Fruit fly (Drosophila melanogaster) whole organism, embryonic: ENCODE data around the gene CG15629.

ENCODE experiments used
- Ada2b ChIP-seq: fragments of 200-800 bp; sonication (Bioruptor generic); IDR thresholded peaks from 2 replicates; pipeline ENCODE4 v1.3.6; 2022; ENCODE audit warnings: missing biosample characterization, missing genetic modification characterization
- C15 ChIP-seq: fragments of 200-800 bp; sonication (Bioruptor generic); IDR thresholded peaks from 3 replicates; pipeline ENCODE4 v1.3.6; 2022; ENCODE audit warnings: missing biosample characterization, missing genetic modification characterization
- CG10147 ChIP-seq: fragments of 200-800 bp; sonication (Bioruptor generic); optimal IDR thresholded peaks from 2 replicates; lab custom pipeline; 2019; ENCODE audit warnings: missing biosample characterization, mild to moderate bottlenecking, missing genetic modification characterization, moderate library complexity
- CG10654 ChIP-seq: fragments of 200-800 bp; sonication (Bioruptor generic); optimal IDR thresholded peaks from 2 replicates; lab custom pipeline; 2016; ENCODE audit warnings: missing biosample characterization, missing genetic modification characterization
- CG10979 ChIP-seq: fragments of 200-800 bp; sonication (Bioruptor generic); optimal IDR thresholded peaks from 2 replicates; lab custom pipeline; 2018; ENCODE audit warnings: missing biosample characterization, mild to moderate bottlenecking, missing genetic modification characterization, moderate library complexity
- CG11085 ChIP-seq: fragments of 200-800 bp; sonication (Bioruptor generic); IDR thresholded peaks from 2 replicates; pipeline ENCODE4 v1.3.6; 2022; ENCODE audit warnings: missing biosample characterization, missing genetic modification characterization
- CG11093 ChIP-seq: fragments of 200-800 bp; sonication (Bioruptor generic); IDR thresholded peaks from 3 replicates; pipeline ENCODE4 v1.3.6; 2022; ENCODE audit warnings: missing biosample characterization, missing genetic modification characterization
- CG11398 ChIP-seq: fragments of 200-800 bp; sonication (Bioruptor generic); optimal IDR thresholded peaks from 2 replicates; lab custom pipeline; 2016; ENCODE audit warnings: missing biosample characterization, missing genetic modification characterization
- CG11560 ChIP-seq: fragments of 200-800 bp; sonication (Bioruptor generic); IDR thresholded peaks from 3 replicates; pipeline ENCODE4 v1.3.6; 2022; ENCODE audit warnings: missing biosample characterization, missing genetic modification characterization
- CG13287 ChIP-seq: fragments of 200-800 bp; sonication (Bioruptor generic); IDR thresholded peaks from 2 replicates; pipeline ENCODE4 v1.3.6; 2022; ENCODE audit warnings: missing biosample characterization, missing genetic modification characterization; ENCODE audit not compliant: partially characterized antibody
- CG14965 ChIP-seq: fragments of 200-800 bp; sonication (Bioruptor generic); optimal IDR thresholded peaks from 2 replicates; lab custom pipeline; 2016; ENCODE audit warnings: missing biosample characterization, missing genetic modification characterization, borderline replicate concordance
- CG1792 ChIP-seq: fragments of 200-800 bp; sonication (Bioruptor generic); optimal IDR thresholded peaks from 2 replicates; lab custom pipeline; 2016; ENCODE audit warnings: missing biosample characterization, missing genetic modification characterization
- CG18764 ChIP-seq: fragments of 200-800 bp; sonication (Bioruptor generic); optimal IDR thresholded peaks from 3 replicates; lab custom pipeline; 2016; ENCODE audit warnings: missing biosample characterization, missing genetic modification characterization
- CG2202 ChIP-seq: fragments of 200-800 bp; sonication (Bioruptor generic); optimal IDR thresholded peaks from 2 replicates; lab custom pipeline; 2018; ENCODE audit warnings: missing biosample characterization, mild to moderate bottlenecking, missing genetic modification characterization
- CG30403 ChIP-seq: fragments of 200-800 bp; sonication (Bioruptor generic); optimal IDR thresholded peaks from 3 replicates; lab custom pipeline; 2016; ENCODE audit warnings: missing biosample characterization, missing genetic modification characterization
- CG30431 ChIP-seq: fragments of 200-800 bp; sonication (Bioruptor generic); optimal IDR thresholded peaks from 2 replicates; lab custom pipeline; 2017; ENCODE audit warnings: missing biosample characterization, missing genetic modification characterization
- CG34422 ChIP-seq: fragments of 200-800 bp; sonication (Bioruptor generic); IDR thresholded peaks from 3 replicates; pipeline ENCODE4 v1.3.6; 2022; ENCODE audit warnings: missing biosample characterization, missing genetic modification characterization
- CG4404 ChIP-seq: fragments of 200-800 bp; sonication (Bioruptor generic); IDR thresholded peaks from 2 replicates; pipeline ENCODE4 v1.3.6; 2022; ENCODE audit warnings: missing biosample characterization, missing genetic modification characterization
- CG6272 ChIP-seq: fragments of 200-800 bp; sonication (Bioruptor generic); IDR thresholded peaks from 2 replicates; pipeline ENCODE4 v1.3.6; 2022; ENCODE audit warnings: missing biosample characterization, missing genetic modification characterization
- CG6683 ChIP-seq: fragments of 200-800 bp; sonication (Bioruptor generic); optimal IDR thresholded peaks from 2 replicates; lab custom pipeline; 2017; ENCODE audit warnings: missing biosample characterization, mild to moderate bottlenecking, missing genetic modification characterization, missing genetic modification reagents
- CG9876 ChIP-seq: fragments of 200-800 bp; sonication (Bioruptor generic); optimal IDR thresholded peaks from 2 replicates; lab custom pipeline; 2016; ENCODE audit warnings: missing biosample characterization, missing genetic modification characterization
- Dad ChIP-seq: fragments of 200-800 bp; sonication (Bioruptor generic); optimal IDR thresholded peaks from 3 replicates; lab custom pipeline; 2016; ENCODE audit warnings: missing biosample characterization, missing genetic modification characterization
- Dll ChIP-seq: fragments of 200-800 bp; sonication (Bioruptor generic); IDR thresholded peaks from 4 replicates; pipeline ENCODE4 v1.3.6; 2022; ENCODE audit warnings: missing biosample characterization, missing genetic modification characterization; ENCODE audit not compliant: partially characterized antibody
- Dp ChIP-seq: fragments of 200-800 bp; sonication (Bioruptor generic); optimal IDR thresholded peaks from 2 replicates; lab custom pipeline; 2018; ENCODE audit warnings: missing biosample characterization, mild to moderate bottlenecking, missing genetic modification characterization, moderate library complexity
- Elba2 ChIP-seq: fragments of 200-800 bp; sonication (Bioruptor generic); optimal IDR thresholded peaks from 3 replicates; lab custom pipeline; 2016; ENCODE audit warnings: missing biosample characterization, missing genetic modification characterization
- Ets97D ChIP-seq: fragments of 200-800 bp; sonication (Bioruptor generic); optimal IDR thresholded peaks from 3 replicates; lab custom pipeline; 2016; ENCODE audit warnings: missing biosample characterization, missing genetic modification characterization
- HLH3B ChIP-seq: fragments of 200-800 bp; sonication (Bioruptor generic); IDR thresholded peaks from 2 replicates; pipeline ENCODE4 v1.3.6; 2022; ENCODE audit warnings: missing biosample characterization, missing genetic modification characterization
- Nf-YB ChIP-seq: fragments of 200-800 bp; sonication (Bioruptor generic); optimal IDR thresholded peaks from 3 replicates; lab custom pipeline; 2019; ENCODE audit warnings: missing biosample characterization, mild to moderate bottlenecking, missing genetic modification characterization, moderate library complexity
- Poxn ChIP-seq: fragments of 200-800 bp; sonication (Bioruptor generic); IDR thresholded peaks from 2 replicates; pipeline ENCODE4 v1.3.6; 2022; ENCODE audit warnings: missing biosample characterization, missing genetic modification characterization
- Rfx ChIP-seq: fragments of 200-800 bp; sonication (Bioruptor generic); IDR thresholded peaks from 2 replicates; pipeline ENCODE4 v1.3.6; 2022; ENCODE audit warnings: missing biosample characterization, missing genetic modification characterization
- Rx ChIP-seq: fragments of 200-800 bp; sonication (Bioruptor generic); IDR thresholded peaks from 2 replicates; pipeline ENCODE4 v1.3.6; 2022; ENCODE audit warnings: missing biosample characterization, missing genetic modification characterization
- Ssrp ChIP-seq: fragments of 200-800 bp; sonication (Bioruptor generic); optimal IDR thresholded peaks from 2 replicates; lab custom pipeline; 2018; ENCODE audit warnings: missing biosample characterization, mild to moderate bottlenecking, missing genetic modification characterization, moderate library complexity
- Tbp ChIP-seq: fragments of >200 bp; optimal IDR thresholded peaks from 2 replicates; lab custom pipeline; 2018; ENCODE audit warnings: missing biosample characterization, missing genetic modification characterization
- YL-1 ChIP-seq: fragments of 200-800 bp; sonication (Bioruptor generic); optimal IDR thresholded peaks from 3 replicates; lab custom pipeline; 2017; ENCODE audit warnings: missing biosample characterization, mild to moderate bottlenecking, missing genetic modification characterization
- az2 ChIP-seq: fragments of 200-800 bp; sonication (Bioruptor generic); optimal IDR thresholded peaks from 3 replicates; lab custom pipeline; 2016; ENCODE audit warnings: missing biosample characterization, missing genetic modification characterization
- cas ChIP-seq: fragments of 200-800 bp; sonication (Bioruptor generic); IDR thresholded peaks from 2 replicates; pipeline ENCODE4 v1.3.6; 2022; ENCODE audit warnings: missing biosample characterization, missing genetic modification characterization
- cwo ChIP-seq: fragments of 200-800 bp; sonication (Bioruptor generic); optimal IDR thresholded peaks from 3 replicates; lab custom pipeline; 2017; ENCODE audit warnings: missing biosample characterization, missing genetic modification characterization, mild to moderate bottlenecking, moderate library complexity, missing genetic modification reagents
- disco-r ChIP-seq: fragments of 200-800 bp; sonication (Bioruptor generic); optimal IDR thresholded peaks from 2 replicates; lab custom pipeline; 2016; ENCODE audit warnings: missing biosample characterization, missing genetic modification characterization
- dpn ChIP-seq, 2 experiments: fragments of 200-800 bp; sonication (Bioruptor generic); optimal IDR thresholded peaks; 3 replicates each; lab custom pipeline; 2016; ENCODE audit warnings: missing biosample characterization in 2 of 2, missing genetic modification characterization in 2 of 2
- dysf ChIP-seq: fragments of 200-800 bp; sonication (Bioruptor generic); IDR thresholded peaks from 3 replicates; pipeline ENCODE4 v1.3.6; 2022; ENCODE audit warnings: missing biosample characterization, missing genetic modification characterization
- esg ChIP-seq: fragments of 200-800 bp; sonication (Bioruptor generic); conservative IDR thresholded peaks from 2 replicates; pipeline ENCODE4 v1.3.6; 2022; ENCODE audit warnings: missing biosample characterization, missing genetic modification characterization
- hkb ChIP-seq, 2 experiments: fragments of 200-800 bp in 1 of 2; fragments of >200 bp in 1 of 2; sonication (Bioruptor generic) in 1 of 2; IDR thresholded peaks in 1 of 2; optimal IDR thresholded peaks in 1 of 2; 2 replicates each; pipeline versions ENCODE4 v1.3.6 to Lab custom; 2017 to 2022; ENCODE audit warnings: missing biosample characterization in 1 of 2, missing genetic modification characterization in 1 of 2
- jigr1 ChIP-seq: fragments of 200-800 bp; sonication (Bioruptor generic); IDR thresholded peaks from 3 replicates; pipeline ENCODE4 v1.3.6; 2022; ENCODE audit warnings: missing biosample characterization, missing genetic modification characterization
- klu ChIP-seq: fragments of 200-800 bp; sonication (Bioruptor generic); IDR thresholded peaks from 2 replicates; pipeline ENCODE4 v1.3.6; 2022; ENCODE audit warnings: missing biosample characterization, missing genetic modification characterization
- onecut ChIP-seq: fragments of 200-800 bp; sonication (Bioruptor generic); IDR thresholded peaks from 2 replicates; pipeline ENCODE4 v1.3.6; 2022; ENCODE audit warnings: missing biosample characterization, missing genetic modification characterization
- schlank ChIP-seq: fragments of 200-800 bp; sonication (Bioruptor generic); optimal IDR thresholded peaks from 2 replicates; lab custom pipeline; 2018; ENCODE audit warnings: missing biosample characterization, mild to moderate bottlenecking, missing genetic modification characterization
- shn ChIP-seq: fragments of 200-800 bp; sonication (Bioruptor generic); optimal IDR thresholded peaks from 3 replicates; lab custom pipeline; 2016; ENCODE audit warnings: missing biosample characterization, missing genetic modification characterization
- sim ChIP-seq: fragments of 200-800 bp; sonication (Bioruptor generic); IDR thresholded peaks from 2 replicates; pipeline ENCODE4 v1.3.6; 2022; ENCODE audit warnings: missing biosample characterization, missing genetic modification characterization
- slou ChIP-seq: fragments of 200-800 bp; sonication (Bioruptor generic); optimal IDR thresholded peaks from 3 replicates; lab custom pipeline; 2016; ENCODE audit warnings: missing biosample characterization, missing genetic modification characterization
- vnd ChIP-seq: fragments of 200-800 bp; sonication (Bioruptor generic); IDR thresholded peaks from 3 replicates; pipeline ENCODE4 v1.3.6; 2022; ENCODE audit warnings: missing biosample characterization, missing genetic modification characterization; ENCODE audit not compliant: partially characterized antibody
- yki ChIP-seq: fragments of >200 bp; optimal IDR thresholded peaks from 3 replicates; lab custom pipeline; 2018
- zf30C ChIP-seq: fragments of 200-800 bp; sonication (Bioruptor generic); optimal IDR thresholded peaks from 3 replicates; lab custom pipeline; 2018; ENCODE audit warnings: missing biosample characterization, mild to moderate bottlenecking, missing genetic modification characterization

CG15629 gene

DNA sequence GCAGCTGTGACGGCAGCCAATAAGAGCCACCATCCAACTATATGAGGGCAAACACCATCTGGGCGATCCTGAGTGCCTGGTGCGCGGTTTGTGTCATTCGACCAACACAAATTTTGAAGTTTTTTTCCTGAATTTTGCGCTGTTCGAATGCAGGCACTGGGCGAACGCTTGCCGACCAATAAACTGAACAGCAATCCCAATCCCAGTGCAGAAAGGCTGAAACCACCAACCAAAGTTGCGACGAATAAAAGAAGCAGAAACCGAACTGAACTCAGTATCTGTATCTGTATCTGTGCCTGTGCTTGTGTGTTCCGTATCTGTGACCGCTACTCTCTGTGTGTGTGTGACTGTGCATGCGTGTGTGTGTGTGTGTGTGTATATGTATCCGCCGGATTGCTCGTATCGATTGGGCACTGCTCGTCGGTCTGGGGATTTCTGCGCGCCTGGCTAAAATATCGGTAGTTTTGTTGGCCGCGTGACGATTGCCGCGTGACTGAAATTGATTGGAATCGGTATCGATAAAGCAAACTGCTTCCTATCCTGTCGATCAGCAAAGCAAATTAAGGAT lies 1.2 kb upstream of the CG15629 start (continued):
- peak; percentile 75; the same call in 3 of the 4 replicates for TF ChIP-seq Dll (GFP tag; lab: Robert Waterston, UW)
- no peak for TF ChIP-seq esg (GFP tag; lab: Robert Waterston, UW)
- peak; percentile 46; the same call in 1 of the 3 replicates for TF ChIP-seq CG34422
- TF ChIP-seq CG10979 (tag; lab: Kevin White, UChicago), result no peak
- TF ChIP-seq CG1792, result no peak
- no peak; the same call in 1 of the 2 replicates for TF ChIP-seq HLH3B
- TF ChIP-seq CG30403 (GFP tag; lab: Kevin White, UChicago), result no peak
- peak; percentile 96 for TF ChIP-seq Elba2
- no peak for TF ChIP-seq CG30431
- no peak for TF ChIP-seq az2 (GFP tag; lab: Kevin White, UChicago)
- no peak for TF ChIP-seq shn (GFP tag; lab: Kevin White, UChicago)
- TF ChIP-seq zf30C (GFP tag; lab: Kevin White, UChicago), result no peak
- TF ChIP-seq vnd, result peak; percentile 65
- no peak for TF ChIP-seq CG6272 (GFP tag; lab: Robert Waterston, UW)
- TF ChIP-seq Ada2b, result no peak
- TF ChIP-seq Rfx (GFP tag; lab: Robert Waterston, UW), result peak; percentile 4
- no peak for TF ChIP-seq Ssrp (tag; lab: Kevin White, UChicago)
- TF ChIP-seq hkb (optimal IDR thresholded peaks at IDR 0.05; lab: Kevin White, UChicago), result no peak
- TF ChIP-seq hkb (GFP tag; IDR thresholded peaks at IDR 0.05; lab: Robert Waterston, UW), result peak; percentile 31; the same call in 1 of the 2 replicates
- no peak for TF ChIP-seq dysf (GFP tag; lab: Robert Waterston, UW)
- TF ChIP-seq sim, result no peak
- no peak for TF ChIP-seq CG11093
- no peak for TF ChIP-seq CG10147 (GFP tag; lab: Kevin White, UChicago)
- no peak for TF ChIP-seq CG18764 (GFP tag; lab: Kevin White, UChicago)
- no peak for TF ChIP-seq yki
- TF ChIP-seq YL-1, result no peak
- no peak for TF ChIP-seq Tbp (GFP tag; lab: Kevin White, UChicago)
- peak; percentile 100 for TF ChIP-seq Nf-YB (GFP tag; lab: Kevin White, UChicago)
- TF ChIP-seq CG2202, result no peak
- no peak for TF ChIP-seq schlank (tag; lab: Kevin White, UChicago)
- TF ChIP-seq CG11085 (GFP tag; lab: Robert Waterston, UW), result no peak
- no peak for TF ChIP-seq disco-r (GFP tag; lab: Kevin White, UChicago)
- TF ChIP-seq CG14965 (GFP tag; lab: Kevin White, UChicago), result no peak
- TF ChIP-seq Dad (GFP tag; lab: Kevin White, UChicago), result no peak
- TF ChIP-seq CG11560 (tag; lab: Robert Waterston, UW), result no peak
- peak; percentile 95 for TF ChIP-seq cwo (GFP tag; lab: Kevin White, UChicago)
- TF ChIP-seq Ets97D (GFP tag; lab: Kevin White, UChicago), result no peak
- no peak for TF ChIP-seq C15 (GFP tag; lab: Robert Waterston, UW)
- no peak for TF ChIP-seq dpn (GFP tag; optimal IDR thresholded peaks at IDR 0.05; lab: Kevin White, UChicago)
- no peak for TF ChIP-seq Poxn (GFP tag; lab: Robert Waterston, UW)
- TF ChIP-seq jigr1, result no peak
- TF ChIP-seq CG10654, result no peak
- no peak for TF ChIP-seq Rx (GFP tag; lab: Robert Waterston, UW)
- no peak for TF ChIP-seq slou (GFP tag; lab: Kevin White, UChicago)
- no peak for TF ChIP-seq CG9876 (GFP tag; lab: Kevin White, UChicago)
- peak; percentile 75 for TF ChIP-seq CG13287
- no peak for TF ChIP-seq Dp
- TF ChIP-seq onecut, result peak; percentile 100
- TF ChIP-seq klu (GFP tag; lab: Robert Waterston, UW), result no peak
- TF ChIP-seq CG4404, result no peak
- no peak for TF ChIP-seq CG11398 (GFP tag; lab: Kevin White, UChicago)
- no peak for TF ChIP-seq CG6683 (GFP tag; lab: Kevin White, UChicago)
- no peak for TF ChIP-seq cas (GFP tag; lab: Robert Waterston, UW)
